Worm (Caenorhabditis elegans) whole organism, L1 larva: ENCODE measurements around the gene Y82E9BL.1.

Experiments used
- C34B4.2 ChIP-seq: sonication (generic microtip); optimal IDR thresholded peaks from 2 replicates; lab custom pipeline; 2017; ENCODE audit warnings: mild to moderate bottlenecking, missing genetic modification characterization, missing compliant biosample characterization
- F16B12.6 ChIP-seq: fragments of 150-350 bp; optimal IDR thresholded peaks from 2 replicates; lab custom pipeline; 2014; ENCODE audit warnings: missing biosample characterization, missing genetic modification characterization
- alr-1 ChIP-seq: fragments of 200-800 bp; sonication (Bioruptor generic); optimal IDR thresholded peaks from 2 replicates; lab custom pipeline; 2018; ENCODE audit warnings: borderline replicate concordance, mild to moderate bottlenecking, missing genetic modification characterization, missing compliant biosample characterization
- aly-2 ChIP-seq: fragments of 150-350 bp; optimal IDR thresholded peaks from 2 replicates; lab custom pipeline; 2014; ENCODE audit warnings: missing biosample characterization, missing genetic modification characterization
- ama-1 ChIP-seq: fragments of 150-350 bp; optimal IDR thresholded peaks from 2 replicates; lab custom pipeline; 2014
- ceh-63 ChIP-seq: fragments of 200-800 bp; sonication (Bioruptor generic); optimal IDR thresholded peaks from 2 replicates; lab custom pipeline; 2018; ENCODE audit warnings: mild to moderate bottlenecking, missing genetic modification characterization, missing compliant biosample characterization
- ceh-90 ChIP-seq: sonication (generic microtip); optimal IDR thresholded peaks from 2 replicates; lab custom pipeline; 2016; ENCODE audit warnings: missing genetic modification characterization, missing compliant biosample characterization
- dsc-1 ChIP-seq: sonication (generic microtip); optimal IDR thresholded peaks from 2 replicates; lab custom pipeline; 2016; ENCODE audit warnings: mild to moderate bottlenecking, missing genetic modification characterization, missing compliant biosample characterization
- efl-1 ChIP-seq, 4 experiments: fragments of 150-350 bp; optimal IDR thresholded peaks in 3 of 4; peaks in 1 of 4; 1 replicate in 1 of 4; 2 replicates in 3 of 4; lab custom pipeline; 2014; ENCODE audit warnings: missing biosample characterization in 2 of 4, missing genetic modification characterization in 2 of 4, missing genetic modification reagents in 2 of 4
- efl-3 ChIP-seq: fragments of 200-800 bp; sonication (Bioruptor generic); optimal IDR thresholded peaks from 2 replicates; lab custom pipeline; 2018; ENCODE audit warnings: mild to moderate bottlenecking, missing genetic modification characterization, missing compliant biosample characterization
- elt-2 ChIP-seq: sonication (generic microtip); optimal IDR thresholded peaks from 2 replicates; lab custom pipeline; 2016; ENCODE audit warnings: missing genetic modification characterization, mild to moderate bottlenecking, inconsistent platforms, missing compliant biosample characterization, missing genetic modification reagents
- elt-3 ChIP-seq, 6 experiments: fragments of 150-350 bp in 1 of 6; sonication (generic microtip); optimal IDR thresholded peaks; 2 replicates each; lab custom pipeline; 2017 to 2018; ENCODE audit warnings: missing biosample characterization in 6 of 6, missing genetic modification characterization in 6 of 6, inconsistent platforms in 1 of 6
- ets-5 ChIP-seq: fragments of 200-800 bp; sonication (Bioruptor generic); IDR thresholded peaks from 2 replicates; pipeline ENCODE4 v1.3.6; 2022; ENCODE audit warnings: missing genetic modification characterization, missing compliant biosample characterization
- fkh-4 ChIP-seq: sonication (generic microtip); optimal IDR thresholded peaks from 2 replicates; lab custom pipeline; 2016; ENCODE audit warnings: missing compliant biosample characterization, missing genetic modification characterization, borderline replicate concordance
- fkh-8 ChIP-seq: sonication (generic microtip); optimal IDR thresholded peaks from 2 replicates; lab custom pipeline; 2016; ENCODE audit warnings: mild to moderate bottlenecking, missing genetic modification characterization, missing compliant biosample characterization
- grh-1 ChIP-seq: fragments of 200-800 bp; sonication (Bioruptor generic); IDR thresholded peaks from 2 replicates; pipeline ENCODE4 v1.3.6; 2022; ENCODE audit warnings: missing genetic modification reagents, missing genetic modification characterization, missing compliant biosample characterization
- hlh-17 ChIP-seq: fragments of 200-800 bp; sonication (Bioruptor generic); optimal IDR thresholded peaks from 2 replicates; lab custom pipeline; 2018; ENCODE audit warnings: missing genetic modification characterization, mild to moderate bottlenecking, missing compliant biosample characterization, moderate library complexity, borderline replicate concordance
- irx-1 ChIP-seq: sonication (generic microtip); optimal IDR thresholded peaks from 2 replicates; lab custom pipeline; 2016; ENCODE audit warnings: missing genetic modification characterization, missing compliant biosample characterization
- jun-1 ChIP-seq: fragments of 150-350 bp; optimal IDR thresholded peaks from 2 replicates; lab custom pipeline; 2014; ENCODE audit warnings: missing biosample characterization, missing genetic modification reagents, missing genetic modification characterization
- lin-14 ChIP-seq: fragments of 200-800 bp; sonication (Bioruptor generic); optimal IDR thresholded peaks from 2 replicates; lab custom pipeline; 2018; ENCODE audit warnings: mild to moderate bottlenecking, missing genetic modification characterization, moderate library complexity, missing compliant biosample characterization
- lin-15B ChIP-seq: fragments of 150-350 bp; sonication (generic microtip); optimal IDR thresholded peaks from 3 replicates; lab custom pipeline; 2014; ENCODE audit warnings: missing biosample characterization, missing genetic modification characterization
- lin-39 ChIP-seq: fragments of 150-350 bp; optimal IDR thresholded peaks from 2 replicates; lab custom pipeline; 2014; ENCODE audit warnings: missing biosample characterization, missing genetic modification reagents, missing genetic modification characterization
- lsy-2 ChIP-seq, 2 experiments: fragments of 150-350 bp; optimal IDR thresholded peaks; 2 replicates each; lab custom pipeline; 2014; ENCODE audit warnings: missing biosample characterization in 2 of 2, missing genetic modification characterization in 2 of 2
- mab-9 ChIP-seq: fragments of 200-800 bp; sonication (Bioruptor generic); IDR thresholded peaks from 2 replicates; pipeline ENCODE4 v1.3.6; 2022; ENCODE audit warnings: missing genetic modification reagents, missing genetic modification characterization, missing compliant biosample characterization
- mdl-1 ChIP-seq, 2 experiments: fragments of 150-350 bp; optimal IDR thresholded peaks; 2 replicates each; lab custom pipeline; 2014 to 2017; ENCODE audit warnings: missing biosample characterization in 2 of 2, missing genetic modification characterization in 2 of 2, inconsistent platforms in 1 of 2
- nhr-12 ChIP-seq: sonication (generic microtip); optimal IDR thresholded peaks from 2 replicates; lab custom pipeline; 2017; ENCODE audit warnings: missing biosample characterization, missing genetic modification characterization
- nhr-19 ChIP-seq: fragments of 200-800 bp; sonication (Bioruptor generic); conservative IDR thresholded peaks from 2 replicates; pipeline ENCODE4 v1.3.6; 2022; ENCODE audit warnings: missing genetic modification characterization, missing compliant biosample characterization
- nhr-20 ChIP-seq: sonication (generic microtip); optimal IDR thresholded peaks from 2 replicates; lab custom pipeline; 2016; ENCODE audit warnings: mild to moderate bottlenecking, missing genetic modification characterization, missing compliant biosample characterization
- nhr-47 ChIP-seq: sonication (generic microtip); optimal IDR thresholded peaks from 2 replicates; lab custom pipeline; 2016; ENCODE audit warnings: mild to moderate bottlenecking, missing genetic modification characterization, moderate library complexity, missing compliant biosample characterization
- nhr-71 ChIP-seq: sonication (generic microtip); optimal IDR thresholded peaks from 2 replicates; lab custom pipeline; 2016; ENCODE audit warnings: mild to moderate bottlenecking, missing genetic modification characterization, moderate library complexity, missing compliant biosample characterization
- nhr-77 ChIP-seq: fragments of 150-350 bp; optimal IDR thresholded peaks from 2 replicates; lab custom pipeline; 2014; ENCODE audit warnings: missing biosample characterization, missing genetic modification characterization
- nhr-90 ChIP-seq: sonication (generic microtip); optimal IDR thresholded peaks from 2 replicates; lab custom pipeline; 2016; ENCODE audit warnings: mild to moderate bottlenecking, missing genetic modification characterization, missing compliant biosample characterization; ENCODE audit not compliant: poor library complexity
- pag-3 ChIP-seq: sonication (generic microtip); optimal IDR thresholded peaks from 2 replicates; lab custom pipeline; 2017; ENCODE audit warnings: missing genetic modification characterization, mild to moderate bottlenecking, missing compliant biosample characterization, antibody characterized with exemption, borderline replicate concordance; ENCODE audit not compliant: insufficient read depth
- pqm-1 ChIP-seq: sonication (generic microtip); optimal IDR thresholded peaks from 3 replicates; lab custom pipeline; 2017; ENCODE audit warnings: missing biosample characterization, missing genetic modification characterization
- skn-1 ChIP-seq: fragments of 150-350 bp; optimal IDR thresholded peaks from 2 replicates; lab custom pipeline; 2014; ENCODE audit warnings: missing biosample characterization, missing genetic modification characterization
- sox-4 ChIP-seq: sonication (generic microtip); optimal IDR thresholded peaks from 2 replicates; lab custom pipeline; 2016; ENCODE audit warnings: missing genetic modification characterization, missing compliant biosample characterization
- sup-37 ChIP-seq: fragments of 200-800 bp; sonication (Bioruptor generic); optimal IDR thresholded peaks from 2 replicates; lab custom pipeline; 2018; ENCODE audit warnings: mild to moderate bottlenecking, missing genetic modification characterization, missing compliant biosample characterization
- tbx-2 ChIP-seq: sonication (generic microtip); optimal IDR thresholded peaks from 2 replicates; lab custom pipeline; 2016; ENCODE audit warnings: missing genetic modification characterization, missing compliant biosample characterization
- unc-130 ChIP-seq: fragments of 150-350 bp; optimal IDR thresholded peaks from 2 replicates; lab custom pipeline; 2017; ENCODE audit warnings: missing biosample characterization, missing genetic modification characterization, inconsistent platforms
- unc-98 ChIP-seq: fragments of 200-800 bp; sonication (Bioruptor generic); IDR thresholded peaks from 2 replicates; pipeline ENCODE4 v1.3.6; 2022; ENCODE audit warnings: missing genetic modification characterization, missing compliant biosample characterization
- vab-15 ChIP-seq: sonication (generic microtip); optimal IDR thresholded peaks from 2 replicates; lab custom pipeline; 2017; ENCODE audit warnings: missing genotype, mild to moderate bottlenecking, missing genetic modification characterization, missing compliant biosample characterization
- zag-1 ChIP-seq: fragments of 150-350 bp; optimal IDR thresholded peaks from 2 replicates; lab custom pipeline; 2014; ENCODE audit warnings: missing biosample characterization, missing genetic modification characterization

The Y82E9BL.1 gene

ce11 chrIII:1342488-1342887 lies 12.7 kb downstream of the Y82E9BL.1 start, which contains the start of gene fbxa-26:
fbxa-26 (minus strand) TSS chrIII:1342522.
- no peak for TF ChIP-seq aly-2 (tag; lab: Kevin White, UChicago)
- TF ChIP-seq irx-1 (tag; lab: Kevin White, UChicago) = no peak
- TF ChIP-seq fkh-4 (tag; lab: Kevin White, UChicago) = no peak
- no peak for TF ChIP-seq nhr-90 (tag; lab: Kevin White, UChicago)
- TF ChIP-seq sup-37 (GFP tag; lab: Kevin White, UChicago) = no peak
- TF ChIP-seq ama-1 (lab: Kevin White, UChicago) = no peak
- no peak for TF ChIP-seq skn-1 (tag; lab: Kevin White, UChicago)
- no peak for TF ChIP-seq lin-14 (GFP tag; lab: Kevin White, UChicago)
- TF ChIP-seq nhr-47 = no peak
- TF ChIP-seq lin-39 = no peak
- TF ChIP-seq nhr-19 (GFP tag; lab: Robert Waterston, UW) = no peak
- TF ChIP-seq mab-9 (GFP tag; lab: Robert Waterston, UW) = no peak
- TF ChIP-seq, all 84 proteins: peak for 0

ce11 chrIII:1340240-1340639 lies 15.0 kb downstream of the Y82E9BL.1 start, which contains the start of gene fbxa-5:
fbxa-5 (minus strand) TSS chrIII:1340340.
- TF ChIP-seq nhr-71 (tag; lab: Kevin White, UChicago) = no peak
- no peak for TF ChIP-seq efl-1 (optimal IDR thresholded peaks at IDR 0.05; lab: Kevin White, UChicago)
- no peak for TF ChIP-seq efl-1 (GFP tag; optimal IDR thresholded peaks at IDR 0.05 in 1 of 2; lab: Kevin White, UChicago)
- TF ChIP-seq fkh-8 (tag; lab: Kevin White, UChicago) = no peak
- TF ChIP-seq sox-4 = no peak
- no peak for TF ChIP-seq zag-1 (tag; lab: Kevin White, UChicago)
- no peak for TF ChIP-seq nhr-77 (tag; lab: Kevin White, UChicago)
- TF ChIP-seq pqm-1 (tag; lab: Kevin White, UChicago) = no peak
- TF ChIP-seq tbx-2 (tag; lab: Kevin White, UChicago) = no peak
- no peak for TF ChIP-seq mdl-1 (tag; optimal IDR thresholded peaks at IDR 0.05; lab: Kevin White, UChicago)
- TF ChIP-seq C34B4.2 (tag; lab: Kevin White, UChicago) = no peak

ce11 chrIII:1331894-1332293 lies 23.3 kb downstream of the Y82E9BL.1 start, which contains the start of gene Y82E9BL.19:
Y82E9BL.19 (plus strand) TSS chrIII:1332016.
- peak; percentile 23 for TF ChIP-seq elt-2 (tag; lab: Kevin White, UChicago)
- TF ChIP-seq irx-1 (tag; lab: Kevin White, UChicago) = no peak
- no peak for TF ChIP-seq skn-1 (tag; lab: Kevin White, UChicago)
- TF ChIP-seq vab-15 (tag; lab: Kevin White, UChicago) = no peak
- no peak for TF ChIP-seq efl-3
- TF ChIP-seq nhr-12 = no peak
- no peak for TF ChIP-seq lsy-2 (tag; optimal IDR thresholded peaks at IDR 0.05; lab: Kevin White, UChicago)

ce11 chrIII:1326490-1326889 lies 28.7 kb downstream of the Y82E9BL.1 start, which contains the start of gene Y82E9BL.18:
Y82E9BL.18 (plus strand) TSS chrIII:1326790.
- TF ChIP-seq alr-1 (tag; lab: Kevin White, UChicago) = no peak
- TF ChIP-seq unc-98 = no peak
- no peak for TF ChIP-seq jun-1 (tag; lab: Kevin White, UChicago)
- no peak for TF ChIP-seq elt-2 (tag; lab: Kevin White, UChicago)
- no peak for TF ChIP-seq hlh-17 (GFP tag; lab: Kevin White, UChicago)
- no peak for TF ChIP-seq elt-3 (tag; optimal IDR thresholded peaks at IDR 0.05; lab: Kevin White, UChicago)
- TF ChIP-seq ceh-90 (tag; lab: Kevin White, UChicago) = no peak
- no peak for TF ChIP-seq pag-3
- no peak for TF ChIP-seq dsc-1 (tag; lab: Kevin White, UChicago)
- no peak for TF ChIP-seq F16B12.6 (tag; lab: Kevin White, UChicago)
- no peak for TF ChIP-seq ceh-63 (GFP tag; lab: Kevin White, UChicago)
- no peak for TF ChIP-seq unc-130
- no peak for TF ChIP-seq lin-15B
- TF ChIP-seq ets-5 (GFP tag; lab: Robert Waterston, UW) = no peak
- TF ChIP-seq tbx-2 (tag; lab: Kevin White, UChicago) = no peak
- TF ChIP-seq nhr-20 = no peak
- TF ChIP-seq ama-1 (lab: Kevin White, UChicago) = no peak
- TF ChIP-seq grh-1 (GFP tag; lab: Robert Waterston, UW) = no peak
